Fruit fly (Drosophila melanogaster) whole organism, embryonic: Measurements from ENCODE around the gene CG6481.
A peak's percentile ranks its signal among the peaks of the same experiment; 100 is the strongest.

Experiments used
- BEAF-32 ChIP-seq: fragments of 200-800 bp; sonication (Bioruptor generic); optimal IDR thresholded peaks from 3 replicates; lab custom pipeline; 2017; ENCODE audit warnings: missing biosample characterization, missing genetic modification characterization, mild to moderate bottlenecking, moderate library complexity, missing genetic modification reagents
- CG10267 ChIP-seq: fragments of 200-800 bp; sonication (Bioruptor generic); optimal IDR thresholded peaks from 2 replicates; lab custom pipeline; 2018; ENCODE audit warnings: missing biosample characterization, mild to moderate bottlenecking, missing genetic modification characterization, moderate library complexity
- CG10431 ChIP-seq: fragments of 200-800 bp; sonication (Bioruptor generic); optimal IDR thresholded peaks from 3 replicates; lab custom pipeline; 2018; ENCODE audit warnings: missing biosample characterization, mild to moderate bottlenecking, missing genetic modification characterization
- CG12219 ChIP-seq: fragments of 200-800 bp; sonication (Bioruptor generic); optimal IDR thresholded peaks from 3 replicates; lab custom pipeline; 2018; ENCODE audit warnings: missing biosample characterization, mild to moderate bottlenecking, missing genetic modification characterization
- CG12769 ChIP-seq: fragments of 200-800 bp; sonication (Bioruptor generic); optimal IDR thresholded peaks from 2 replicates; lab custom pipeline; 2019; ENCODE audit warnings: missing biosample characterization, mild to moderate bottlenecking, missing genetic modification characterization, moderate library complexity
- CG13424 ChIP-seq: fragments of 200-800 bp; sonication (Bioruptor generic); optimal IDR thresholded peaks from 2 replicates; lab custom pipeline; 2019; ENCODE audit warnings: missing biosample characterization, mild to moderate bottlenecking, missing genetic modification characterization, moderate library complexity
- CG14710 ChIP-seq: fragments of 200-800 bp; sonication (Bioruptor generic); optimal IDR thresholded peaks from 3 replicates; lab custom pipeline; 2019; ENCODE audit warnings: missing biosample characterization, mild to moderate bottlenecking, missing genetic modification characterization, moderate library complexity
- CG14860 ChIP-seq: fragments of 200-800 bp; sonication (Bioruptor generic); IDR thresholded peaks from 3 replicates; pipeline ENCODE4 v1.3.6; 2022; ENCODE audit warnings: missing biosample characterization, missing genetic modification characterization; ENCODE audit not compliant: partially characterized antibody
- CG15011 ChIP-seq: fragments of 200-800 bp; sonication (Bioruptor generic); optimal IDR thresholded peaks from 3 replicates; lab custom pipeline; 2018; ENCODE audit warnings: missing biosample characterization, mild to moderate bottlenecking, missing genetic modification characterization
- CG15479 ChIP-seq: fragments of 200-800 bp; sonication (Bioruptor generic); optimal IDR thresholded peaks from 3 replicates; lab custom pipeline; 2019; ENCODE audit warnings: missing biosample characterization, mild to moderate bottlenecking, missing genetic modification characterization, moderate library complexity
- CG15601 ChIP-seq: fragments of 200-800 bp; sonication (Bioruptor generic); optimal IDR thresholded peaks from 3 replicates; lab custom pipeline; 2019; ENCODE audit warnings: missing biosample characterization, mild to moderate bottlenecking, missing genetic modification characterization, moderate library complexity
- CG1647 ChIP-seq: fragments of 200-800 bp; sonication (Bioruptor generic); optimal IDR thresholded peaks from 3 replicates; lab custom pipeline; 2016; ENCODE audit warnings: missing biosample characterization, missing genetic modification characterization
- CG17186 ChIP-seq: fragments of 200-800 bp; sonication (Bioruptor generic); optimal IDR thresholded peaks from 3 replicates; lab custom pipeline; 2017; ENCODE audit warnings: missing biosample characterization, missing genetic modification reagents, missing genetic modification characterization
- CG31388 ChIP-seq: fragments of 200-800 bp; sonication (Bioruptor generic); optimal IDR thresholded peaks from 2 replicates; lab custom pipeline; 2016; ENCODE audit warnings: missing biosample characterization, missing genetic modification characterization
- CG34224 ChIP-seq: fragments of 200-800 bp; sonication (Bioruptor generic); IDR thresholded peaks from 3 replicates; pipeline ENCODE4 v1.3.6; 2022; ENCODE audit warnings: missing biosample characterization, missing genetic modification characterization; ENCODE audit not compliant: partially characterized antibody
- CG34376 ChIP-seq: fragments of 200-800 bp; sonication (Bioruptor generic); optimal IDR thresholded peaks from 2 replicates; lab custom pipeline; 2018; ENCODE audit warnings: missing biosample characterization, mild to moderate bottlenecking, missing genetic modification characterization
- CG42726 ChIP-seq: fragments of 200-800 bp; sonication (Bioruptor generic); IDR thresholded peaks from 2 replicates; pipeline ENCODE4 v1.3.6; 2022; ENCODE audit warnings: missing biosample characterization, missing genetic modification characterization; ENCODE audit not compliant: partially characterized antibody
- CG4282 ChIP-seq: fragments of 200-800 bp; sonication (Bioruptor generic); optimal IDR thresholded peaks from 2 replicates; lab custom pipeline; 2016; ENCODE audit warnings: missing biosample characterization, missing genetic modification characterization
- CG9797 ChIP-seq: fragments of 200-800 bp; sonication (Bioruptor generic); optimal IDR thresholded peaks from 3 replicates; lab custom pipeline; 2018; ENCODE audit warnings: missing biosample characterization, mild to moderate bottlenecking, missing genetic modification characterization
- D ChIP-seq, 2 experiments: fragments of 200-800 bp in 1 of 2; fragments of >200 bp in 1 of 2; sonication (Bioruptor generic) in 1 of 2; optimal IDR thresholded peaks; 2 replicates in 1 of 2; 3 replicates in 1 of 2; lab custom pipeline; 2017; ENCODE audit warnings: mild to moderate bottlenecking in 1 of 2, missing biosample characterization in 1 of 2, missing genetic modification characterization in 1 of 2, missing genetic modification reagents in 1 of 2
- Dp ChIP-seq: fragments of 200-800 bp; sonication (Bioruptor generic); optimal IDR thresholded peaks from 2 replicates; lab custom pipeline; 2018; ENCODE audit warnings: missing biosample characterization, mild to moderate bottlenecking, missing genetic modification characterization, moderate library complexity
- Ets97D ChIP-seq: fragments of 200-800 bp; sonication (Bioruptor generic); optimal IDR thresholded peaks from 3 replicates; lab custom pipeline; 2016; ENCODE audit warnings: missing biosample characterization, missing genetic modification characterization
- Hand ChIP-seq: fragments of 200-800 bp; sonication (Bioruptor generic); optimal IDR thresholded peaks from 2 replicates; lab custom pipeline; 2017; ENCODE audit warnings: mild to moderate bottlenecking, missing biosample characterization, missing genetic modification reagents, missing genetic modification characterization
- HmgZ ChIP-seq: fragments of 200-800 bp; sonication (Bioruptor generic); optimal IDR thresholded peaks from 2 replicates; lab custom pipeline; 2018; ENCODE audit warnings: missing biosample characterization, mild to moderate bottlenecking, missing genetic modification characterization
- Kr ChIP-seq: fragments of 200-800 bp; sonication (Bioruptor generic); optimal IDR thresholded peaks from 2 replicates; lab custom pipeline; 2017; ENCODE audit warnings: missing biosample characterization, mild to moderate bottlenecking, missing genetic modification characterization
- Lhr ChIP-seq: fragments of 200-800 bp; sonication (Bioruptor generic); optimal IDR thresholded peaks from 3 replicates; lab custom pipeline; 2017; ENCODE audit warnings: mild to moderate bottlenecking, missing biosample characterization, missing genetic modification reagents, missing genetic modification characterization
- MTF-1 ChIP-seq: fragments of 200-800 bp; sonication (Bioruptor generic); optimal IDR thresholded peaks from 2 replicates; lab custom pipeline; 2018; ENCODE audit warnings: missing biosample characterization, mild to moderate bottlenecking, missing genetic modification characterization, borderline replicate concordance
- Myb ChIP-seq: fragments of 200-800 bp; sonication (Bioruptor generic); optimal IDR thresholded peaks from 2 replicates; lab custom pipeline; 2016; ENCODE audit warnings: missing biosample characterization, missing genetic modification characterization
- Rx ChIP-seq: fragments of 200-800 bp; sonication (Bioruptor generic); IDR thresholded peaks from 2 replicates; pipeline ENCODE4 v1.3.6; 2022; ENCODE audit warnings: missing biosample characterization, missing genetic modification characterization
- amos ChIP-seq: fragments of 200-800 bp; sonication (Bioruptor generic); IDR thresholded peaks from 2 replicates; pipeline ENCODE4 v1.3.6; 2022; ENCODE audit warnings: missing biosample characterization, missing genetic modification characterization; ENCODE audit not compliant: partially characterized antibody
- ato ChIP-seq: fragments of 200-800 bp; sonication (Bioruptor generic); IDR thresholded peaks from 2 replicates; pipeline ENCODE4 v1.3.6; 2022; ENCODE audit warnings: missing biosample characterization, missing genetic modification characterization; ENCODE audit not compliant: partially characterized antibody
- bcd ChIP-seq: fragments of 200-800 bp; sonication (Bioruptor generic); optimal IDR thresholded peaks from 2 replicates; lab custom pipeline; 2017; ENCODE audit warnings: missing biosample characterization, mild to moderate bottlenecking, missing genetic modification characterization
- dati ChIP-seq: fragments of 200-800 bp; sonication (Bioruptor generic); IDR thresholded peaks from 2 replicates; pipeline ENCODE4 v1.3.6; 2022; ENCODE audit warnings: missing biosample characterization, missing genetic modification characterization
- gfzf ChIP-seq: fragments of 200-800 bp; sonication (Bioruptor generic); optimal IDR thresholded peaks from 2 replicates; lab custom pipeline; 2016; ENCODE audit warnings: missing biosample characterization, mild to moderate bottlenecking, missing genetic modification characterization, moderate library complexity
- h ChIP-seq: fragments of >200 bp; optimal IDR thresholded peaks from 2 replicates; lab custom pipeline; 2017
- kah ChIP-seq: fragments of 200-800 bp; sonication (Bioruptor generic); optimal IDR thresholded peaks from 2 replicates; lab custom pipeline; 2018; ENCODE audit warnings: missing biosample characterization, mild to moderate bottlenecking, missing genetic modification characterization
- knrl ChIP-seq: fragments of 200-800 bp; sonication (Bioruptor generic); IDR thresholded peaks from 3 replicates; pipeline ENCODE4 v1.3.6; 2022; ENCODE audit warnings: missing biosample characterization, missing genetic modification characterization; ENCODE audit not compliant: partially characterized antibody
- nmo ChIP-seq: fragments of 200-800 bp; sonication (Bioruptor generic); optimal IDR thresholded peaks from 2 replicates; lab custom pipeline; 2018; ENCODE audit warnings: missing biosample characterization, mild to moderate bottlenecking, missing genetic modification characterization, moderate library complexity
- onecut ChIP-seq: fragments of 200-800 bp; sonication (Bioruptor generic); IDR thresholded peaks from 2 replicates; pipeline ENCODE4 v1.3.6; 2022; ENCODE audit warnings: missing biosample characterization, missing genetic modification characterization
- pan ChIP-seq, 4 experiments: fragments of >200 bp in 3 of 4; fragments of 200-800 bp in 1 of 4; sonication (Bioruptor generic) in 1 of 4; optimal IDR thresholded peaks in 3 of 4; IDR thresholded peaks in 1 of 4; 2 replicates each; pipeline versions ENCODE4 v1.3.6 to Lab custom; 2017 to 2022; ENCODE audit warnings: missing biosample characterization in 2 of 4, missing genetic modification characterization in 2 of 4, mixed read lengths in 1 of 4
- pita ChIP-seq: fragments of 200-800 bp; sonication (Bioruptor generic); optimal IDR thresholded peaks from 2 replicates; lab custom pipeline; 2017; ENCODE audit warnings: missing biosample characterization, mild to moderate bottlenecking, missing genetic modification characterization
- sna ChIP-seq: fragments of 200-800 bp; sonication (Bioruptor generic); IDR thresholded peaks from 2 replicates; pipeline ENCODE4 v1.3.6; 2022; ENCODE audit warnings: missing biosample characterization, missing genetic modification characterization; ENCODE audit not compliant: partially characterized antibody
- unc-4 ChIP-seq: fragments of 200-800 bp; sonication (Bioruptor generic); IDR thresholded peaks from 2 replicates; pipeline ENCODE4 v1.3.6; 2022; ENCODE audit warnings: missing biosample characterization, missing genetic modification characterization; ENCODE audit not compliant: partially characterized antibody
- vnd ChIP-seq: fragments of 200-800 bp; sonication (Bioruptor generic); IDR thresholded peaks from 3 replicates; pipeline ENCODE4 v1.3.6; 2022; ENCODE audit warnings: missing biosample characterization, missing genetic modification characterization; ENCODE audit not compliant: partially characterized antibody

The CG6481 gene

dm6 chrX:18504948-18505597, 17.2 kb downstream of the CG6481 start, which contains the start of gene Wnt5 (continued):
- TF ChIP-seq CG12769 (tag; lab: Kevin White, UChicago) = no peak

dm6 chrX:18499679-18500187, 22.5 kb downstream of the CG6481 start, which contains the start of the genes Pgant7 and Xrcc2:
Pgant7 (minus strand) TSS chrX:18499986.
Xrcc2 (plus strand) TSS chrX:18500127.
- TF ChIP-seq h (lab: Kevin White, UChicago) = no peak
- TF ChIP-seq CG9797 (GFP tag; lab: Kevin White, UChicago) = peak; percentile 81
- TF ChIP-seq CG17186 (GFP tag; lab: Kevin White, UChicago) = peak; percentile 92
- peak; percentile 69; the same call in 1 of the 2 replicates for TF ChIP-seq unc-4 (GFP tag; lab: Robert Waterston, UW)
- TF ChIP-seq onecut (GFP tag; lab: Robert Waterston, UW) = no peak
- no peak for TF ChIP-seq CG34376 (GFP tag; lab: Kevin White, UChicago)
- TF ChIP-seq sna (GFP tag; lab: Robert Waterston, UW) = peak; percentile 76
- TF ChIP-seq Myb (GFP tag; lab: Kevin White, UChicago) = peak; percentile 7
- TF ChIP-seq kah (GFP tag; lab: Kevin White, UChicago) = peak; percentile 67
- no peak for TF ChIP-seq Kr (GFP tag; lab: Kevin White, UChicago)
- peak; percentile 46 for TF ChIP-seq CG15601
- TF ChIP-seq amos (GFP tag; lab: Robert Waterston, UW) = peak; percentile 77
- TF ChIP-seq Hand (GFP tag; lab: Kevin White, UChicago) = no peak
- peak; percentile 6 for TF ChIP-seq CG10267 (tag; lab: Kevin White, UChicago)
- peak; percentile 76; the same call in 2 of the 3 replicates for TF ChIP-seq CG34224 (GFP tag; lab: Robert Waterston, UW)
- peak; percentile 14 for TF ChIP-seq CG10431 (GFP tag; lab: Kevin White, UChicago)
- no peak for TF ChIP-seq CG42726 (GFP tag; lab: Robert Waterston, UW)
- peak; percentile 88 for TF ChIP-seq gfzf (GFP tag; lab: Kevin White, UChicago)
- no peak for TF ChIP-seq MTF-1 (GFP tag; lab: Kevin White, UChicago)
- TF ChIP-seq CG13424 (tag; lab: Kevin White, UChicago) = no peak
- TF ChIP-seq pan (optimal IDR thresholded peaks at IDR 0.05; lab: Kevin White, UChicago) = no peak
- peak in 1 of 2 experiments; percentile 59 for TF ChIP-seq pan (GFP tag; optimal IDR thresholded peaks at IDR 0.05 in 1 of 2, IDR thresholded peaks at IDR 0.05 in 1 of 2)
- peak; percentile 83 for TF ChIP-seq BEAF-32 (GFP tag; lab: Kevin White, UChicago)
- no peak for TF ChIP-seq bcd (GFP tag; lab: Kevin White, UChicago)
- TF ChIP-seq CG14860 (GFP tag; lab: Robert Waterston, UW) = peak; percentile 81
- TF ChIP-seq Lhr (GFP tag; lab: Kevin White, UChicago) = peak; percentile 26
- no peak for TF ChIP-seq CG31388
- no peak for TF ChIP-seq Rx (GFP tag; lab: Robert Waterston, UW)
- no peak for TF ChIP-seq dati (GFP tag; lab: Robert Waterston, UW)
- TF ChIP-seq CG12219 (GFP tag; lab: Kevin White, UChicago) = no peak
- TF ChIP-seq CG1647 (GFP tag; lab: Kevin White, UChicago) = no peak
- TF ChIP-seq HmgZ (tag; lab: Kevin White, UChicago) = peak; percentile 1
- peak; percentile 76 for TF ChIP-seq vnd (GFP tag; lab: Robert Waterston, UW)
- no peak for TF ChIP-seq CG15011
- TF ChIP-seq Dp (GFP tag; lab: Kevin White, UChicago) = peak; percentile 77
- peak; percentile 10 for TF ChIP-seq nmo (GFP tag; lab: Kevin White, UChicago)
- TF ChIP-seq D (optimal IDR thresholded peaks at IDR 0.05; lab: Kevin White, UChicago) = peak; percentile 77
- no peak for TF ChIP-seq D (GFP tag; optimal IDR thresholded peaks at IDR 0.05; lab: Kevin White, UChicago)
- TF ChIP-seq CG14710 (tag; lab: Kevin White, UChicago) = peak; percentile 48
- TF ChIP-seq ato (GFP tag; lab: Robert Waterston, UW) = peak; percentile 44; the same call in 1 of the 2 replicates
- TF ChIP-seq knrl (GFP tag; lab: Robert Waterston, UW) = peak; percentile 65
- peak; percentile 25 for TF ChIP-seq pita (GFP tag; lab: Kevin White, UChicago)
- no peak for TF ChIP-seq Ets97D (GFP tag; lab: Kevin White, UChicago)
- no peak for TF ChIP-seq CG4282 (GFP tag; lab: Kevin White, UChicago)
- peak; percentile 14 for TF ChIP-seq CG15479 (GFP tag; lab: Kevin White, UChicago)
